Worm (Caenorhabditis elegans) whole organism, L2 larva: Measurements from ENCODE around the gene T19B10.2.

ENCODE experiments used
- Y55F3AM.14 ChIP-seq: fragments of 200-800 bp; sonication (Bioruptor generic); optimal IDR thresholded peaks from 2 replicates; lab custom pipeline; 2018; ENCODE audit warnings: mild to moderate bottlenecking, missing genetic modification characterization, missing compliant biosample characterization
- ama-1 ChIP-seq: fragments of 150-350 bp; optimal IDR thresholded peaks from 2 replicates; lab custom pipeline; 2018; ENCODE audit warnings: inconsistent platforms
- blmp-1 ChIP-seq: sonication (generic microtip); optimal IDR thresholded peaks from 2 replicates; lab custom pipeline; 2017; ENCODE audit warnings: missing genetic modification characterization, mild to moderate bottlenecking, missing compliant biosample characterization, antibody characterized with exemption, moderate library complexity; ENCODE audit not compliant: insufficient read depth
- lin-13 ChIP-seq: fragments of 150-350 bp; optimal IDR thresholded peaks from 2 replicates; lab custom pipeline; 2014; ENCODE audit warnings: missing biosample characterization, missing genetic modification reagents, missing genetic modification characterization
- mab-5 ChIP-seq: fragments of 150-350 bp; optimal IDR thresholded peaks from 2 replicates; lab custom pipeline; 2014; ENCODE audit warnings: missing biosample characterization, missing genetic modification characterization
- mbf-1 ChIP-seq: sonication (generic microtip); optimal IDR thresholded peaks from 2 replicates; lab custom pipeline; 2017; ENCODE audit warnings: missing biosample characterization, missing genetic modification characterization
- nhr-11 ChIP-seq: fragments of 150-350 bp; optimal IDR thresholded peaks from 2 replicates; lab custom pipeline; 2014; ENCODE audit warnings: missing biosample characterization, missing genetic modification characterization
- sma-9 ChIP-seq, 2 experiments: fragments of 150-350 bp in 1 of 2; sonication (generic microtip) in 1 of 2; optimal IDR thresholded peaks; 2 replicates each; lab custom pipeline; 2014 to 2016; ENCODE audit warnings: missing genetic modification characterization in 2 of 2, mild to moderate bottlenecking in 1 of 2, missing biosample characterization in 1 of 2, missing compliant biosample characterization in 1 of 2, missing genetic modification reagents in 1 of 2, moderate library complexity in 1 of 2
- unc-55 ChIP-seq: fragments of 150-350 bp; sonication (generic microtip); optimal IDR thresholded peaks from 3 replicates; lab custom pipeline; 2014; ENCODE audit warnings: missing biosample characterization, missing genetic modification reagents, missing genetic modification characterization
- unc-62 ChIP-seq: fragments of 150-350 bp; optimal IDR thresholded peaks from 2 replicates; lab custom pipeline; 2014; ENCODE audit warnings: missing biosample characterization, missing genetic modification reagents, missing genetic modification characterization
- zag-1 ChIP-seq: fragments of 150-350 bp; optimal IDR thresholded peaks from 2 replicates; lab custom pipeline; 2014; ENCODE audit warnings: missing biosample characterization, missing genetic modification characterization
- ztf-1 ChIP-seq: fragments of 200-800 bp; sonication (Bioruptor generic); conservative IDR thresholded peaks from 2 replicates; pipeline ENCODE4 v1.3.6; 2022; ENCODE audit warnings: missing genetic modification characterization, missing compliant biosample characterization
- ztf-11 ChIP-seq: sonication (generic microtip); optimal IDR thresholded peaks from 2 replicates; lab custom pipeline; 2017; ENCODE audit warnings: missing biosample characterization, missing genetic modification characterization

- TF ChIP-seq blmp-1 (tag; lab: Kevin White, UChicago) (peak; percentile 53), ztf-11 (no peak), ama-1 (lab: Kevin White, UChicago) (no peak), zag-1 (tag; lab: Kevin White, UChicago) (no peak), unc-55 (GFP tag; lab: Kevin White, UChicago) (no peak), lin-13 (GFP tag; lab: Kevin White, UChicago) (no peak), nhr-11 (tag; lab: Kevin White, UChicago) (no peak), mbf-1 (tag; lab: Kevin White, UChicago) (no peak), unc-62 (GFP tag; lab: Kevin White, UChicago) (no peak), Y55F3AM.14 (GFP tag; lab: Kevin White, UChicago) (no peak), ztf-1 (GFP tag; lab: Robert Waterston, UW) (no peak), sma-9 (GFP tag; optimal IDR thresholded peaks at IDR 0.05; lab: Kevin White, UChicago) (no peak), sma-9 (tag; optimal IDR thresholded peaks at IDR 0.05; lab: Kevin White, UChicago) (no peak), mab-5 (tag; lab: Kevin White, UChicago) (no peak)
Observed at ce11 chrV:11231177-11231576, 10.1 kb downstream of the T19B10.2 start.
